Worm (Caenorhabditis elegans): ENCODE data around the gene jmjd-5.

DNA sequence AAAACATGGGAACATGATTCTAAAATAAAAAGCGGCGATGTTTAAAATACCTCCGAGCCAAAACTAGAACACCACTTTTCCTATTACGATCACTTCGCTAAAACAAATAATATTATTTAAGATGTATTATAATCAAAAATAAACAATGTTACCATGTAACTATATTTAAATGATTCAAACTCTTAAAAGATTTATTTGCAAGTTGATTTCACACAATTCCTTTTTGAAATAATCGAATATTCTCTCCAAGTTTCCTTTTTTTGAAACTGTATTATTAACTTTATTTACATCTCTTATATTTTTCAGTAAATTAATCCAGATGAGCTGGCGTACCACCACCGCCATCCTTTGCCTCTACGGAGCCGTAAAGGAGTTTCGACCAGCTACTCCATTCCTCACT lies 13.9 kb downstream of the jmjd-5 start, which contains the start of gene folt-1:
- TF ChIP-seq F57C9.4 (tag; optimal IDR thresholded peaks at IDR 0.05): no peak
- no peak for TF ChIP-seq mcd-1 (GFP tag; IDR thresholded peaks at IDR 0.05)
- TF ChIP-seq F49E8.2 (tag; optimal IDR thresholded peaks at IDR 0.05; ENCODE audit: insufficient read depth): no peak
- TF ChIP-seq fkh-3 (tag; optimal IDR thresholded peaks at IDR 0.05): no peak
- TF ChIP-seq attf-5 (GFP tag; optimal IDR thresholded peaks at IDR 0.05): no peak
- TF ChIP-seq dpl-1 (GFP tag; optimal IDR thresholded peaks at IDR 0.05): no peak
- TF ChIP-seq snpc-4 (GFP tag; optimal IDR thresholded peaks at IDR 0.05): no peak
- TF ChIP-seq snpc-4 (tag; optimal IDR thresholded peaks at IDR 0.05): no peak
- no peak for TF ChIP-seq ZK185.1 (tag; optimal IDR thresholded peaks at IDR 0.05; ENCODE audit: poor library complexity, severe bottlenecking)
- no peak for TF ChIP-seq efl-1 (GFP tag; optimal IDR thresholded peaks at IDR 0.05)
- TF ChIP-seq unc-130 (GFP tag; optimal IDR thresholded peaks at IDR 0.05): no peak
- no peak for TF ChIP-seq gei-17 (GFP tag; optimal IDR thresholded peaks at IDR 0.05)
- no peak for TF ChIP-seq nhr-179 (tag; optimal IDR thresholded peaks at IDR 0.05)

All from whole organism, young adult.